Fruit fly (Drosophila melanogaster) whole organism, embryonic: ENCODE data around the gene CG9205.

Experiments
- CG11093 ChIP-seq: fragments of 200-800 bp; sonication (Bioruptor generic); IDR thresholded peaks from 3 replicates; pipeline ENCODE4 v1.3.6; 2022; ENCODE audit warnings: missing biosample characterization, missing genetic modification characterization
- CG2875 ChIP-seq: fragments of 200-800 bp; sonication (Bioruptor generic); optimal IDR thresholded peaks from 2 replicates; lab custom pipeline; 2017; ENCODE audit warnings: missing biosample characterization, mild to moderate bottlenecking, missing genetic modification characterization, missing genetic modification reagents
- CG3726 ChIP-seq: fragments of 200-800 bp; sonication (Bioruptor generic); IDR thresholded peaks from 3 replicates; pipeline ENCODE4, ENCODE4 v1.3.6; 2022; ENCODE audit warnings: missing biosample characterization, missing genetic modification characterization
- CG4730 ChIP-seq: fragments of 200-800 bp; sonication (Bioruptor generic); IDR thresholded peaks from 2 replicates; pipeline ENCODE4 v1.3.6; 2022; ENCODE audit warnings: missing biosample characterization, missing genetic modification characterization
- GATAe ChIP-seq: fragments of 200-800 bp; sonication (Bioruptor generic); conservative IDR thresholded peaks from 2 replicates; pipeline ENCODE4 v1.3.6; 2022; ENCODE audit warnings: missing biosample characterization, missing genetic modification characterization
- al ChIP-seq: fragments of 200-800 bp; sonication (Bioruptor generic); IDR thresholded peaks from 2 replicates; pipeline ENCODE4 v1.3.6; 2022; ENCODE audit warnings: missing biosample characterization, missing genetic modification characterization
- chif ChIP-seq, 2 experiments: fragments of 200-800 bp; sonication (Bioruptor generic); optimal IDR thresholded peaks; 3 replicates each; lab custom pipeline; 2016; ENCODE audit warnings: missing biosample characterization in 2 of 2, missing genetic modification characterization in 2 of 2
- fru ChIP-seq: fragments of >200 bp; optimal IDR thresholded peaks from 2 replicates; lab custom pipeline; 2017
- otp ChIP-seq: fragments of 200-800 bp; sonication (Bioruptor generic); IDR thresholded peaks from 3 replicates; pipeline ENCODE4, ENCODE4 v1.3.6; 2022; ENCODE audit warnings: missing biosample characterization, missing genetic modification characterization
- unpg ChIP-seq: fragments of 200-800 bp; sonication (Bioruptor generic); optimal IDR thresholded peaks from 3 replicates; lab custom pipeline; 2018; ENCODE audit warnings: missing biosample characterization, mild to moderate bottlenecking, missing genetic modification characterization, moderate library complexity
- zen ChIP-seq: fragments of 200-800 bp; sonication (Bioruptor generic); optimal IDR thresholded peaks from 3 replicates; lab custom pipeline; 2018; ENCODE audit warnings: missing biosample characterization, mild to moderate bottlenecking, missing genetic modification characterization, moderate library complexity

DNA sequence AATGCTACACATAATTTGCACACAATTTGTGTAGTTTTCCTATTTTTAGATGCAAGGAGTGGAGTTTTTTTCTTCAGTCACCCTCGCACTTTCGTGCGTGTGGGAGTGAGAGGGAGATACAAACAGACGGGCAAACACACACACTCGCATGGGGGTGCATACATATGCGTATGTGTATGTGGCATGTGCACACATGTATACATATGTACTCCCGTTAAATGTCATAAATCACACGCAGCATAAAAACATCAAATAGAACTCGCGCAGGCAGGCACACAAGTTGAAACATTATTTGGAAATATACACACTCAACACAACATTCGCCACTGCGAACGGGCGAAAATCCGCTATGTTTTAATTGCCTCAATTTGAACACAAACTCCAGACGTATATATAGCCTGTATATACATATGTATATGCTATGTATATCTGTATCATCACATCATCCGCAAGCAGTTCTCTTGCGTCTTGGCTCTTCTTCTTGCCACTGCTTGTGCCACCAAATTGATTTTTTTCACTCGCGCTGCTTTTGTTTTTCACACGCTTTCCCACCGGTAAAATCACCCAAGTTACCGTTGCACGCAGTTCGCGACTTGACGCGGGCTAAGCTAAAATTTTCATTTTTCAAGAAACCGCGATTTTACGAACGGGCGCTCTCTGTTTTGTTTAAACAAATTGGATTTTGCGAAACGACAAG lies at the start of gene CG9205, which contains the start of gene trio:
- TF ChIP-seq otp (GFP tag; lab: Robert Waterston, UW): no peak
- no peak for TF ChIP-seq CG11093 (GFP tag; lab: Robert Waterston, UW)
- TF ChIP-seq unpg (GFP tag; lab: Kevin White, UChicago): no peak
- no peak for TF ChIP-seq CG2875 (GFP tag; lab: Kevin White, UChicago)
- TF ChIP-seq zen: no peak
- TF ChIP-seq chif (GFP tag; optimal IDR thresholded peaks at IDR 0.05; lab: Kevin White, UChicago): no peak
- TF ChIP-seq GATAe (GFP tag; lab: Robert Waterston, UW): no peak
- no peak for TF ChIP-seq fru (lab: Kevin White, UChicago)
- TF ChIP-seq CG3726 (GFP tag; lab: Robert Waterston, UW): no peak
- TF ChIP-seq al (GFP tag; lab: Robert Waterston, UW): no peak
- TF ChIP-seq CG4730 (GFP tag; lab: Robert Waterston, UW): no peak
